Worm (Caenorhabditis elegans): ENCODE data around the gene act-2.

ce11 chrV:11082964-11083363, 5.0 kb upstream of the act-2 start:
- TF ChIP-seq sox-4 (tag; optimal IDR thresholded peaks at IDR 0.05), result no peak
- TF ChIP-seq hlh-13 (GFP tag; optimal IDR thresholded peaks at IDR 0.05), result no peak
- no peak for TF ChIP-seq ama-1 (optimal IDR thresholded peaks at IDR 0.05)
- no peak for TF ChIP-seq ref-2 (tag; optimal IDR thresholded peaks at IDR 0.05)

Data from whole organism, late embryonic.